Fruit fly (Drosophila melanogaster) whole organism, pupa: ENCODE measurements around the gene MFS10.

Source experiments
- CG10348 ChIP-seq: fragments of 200-800 bp; sonication (Bioruptor generic); IDR thresholded peaks from 2 replicates; pipeline ENCODE4 v1.3.6; 2022; ENCODE audit warnings: missing biosample characterization, missing genetic modification characterization
- CG12605 ChIP-seq: fragments of 200-800 bp; sonication (Bioruptor generic); IDR thresholded peaks from 2 replicates; pipeline ENCODE4 v1.3.6; 2022; ENCODE audit warnings: missing biosample characterization, missing genetic modification characterization
- CG13204 ChIP-seq: fragments of 200-800 bp; sonication (Bioruptor generic); optimal IDR thresholded peaks from 2 replicates; lab custom pipeline; 2018; ENCODE audit warnings: missing biosample characterization, mild to moderate bottlenecking, missing genetic modification characterization, moderate library complexity
- CG14655 ChIP-seq: fragments of 200-800 bp; sonication (Bioruptor generic); optimal IDR thresholded peaks from 3 replicates; lab custom pipeline; 2017; ENCODE audit warnings: mild to moderate bottlenecking, missing biosample characterization, missing genetic modification reagents, missing genetic modification characterization
- CG15710 ChIP-seq: fragments of 200-800 bp; sonication (Bioruptor generic); optimal IDR thresholded peaks from 2 replicates; lab custom pipeline; 2018; ENCODE audit warnings: missing biosample characterization, mild to moderate bottlenecking, missing genetic modification characterization, moderate library complexity
- CG17806 ChIP-seq: fragments of 200-800 bp; sonication (Bioruptor generic); optimal IDR thresholded peaks from 2 replicates; lab custom pipeline; 2018; ENCODE audit warnings: missing biosample characterization, mild to moderate bottlenecking, missing genetic modification characterization, moderate library complexity
- CG32121 ChIP-seq: fragments of 200-800 bp; sonication (Bioruptor generic); IDR thresholded peaks from 2 replicates; pipeline ENCODE4 v1.3.6; 2022; ENCODE audit warnings: missing biosample characterization, missing genetic modification characterization
- CG34367 ChIP-seq: fragments of 200-800 bp; sonication (Bioruptor generic); optimal IDR thresholded peaks from 2 replicates; lab custom pipeline; 2018; ENCODE audit warnings: missing biosample characterization, mild to moderate bottlenecking, missing genetic modification characterization
- CG4496 ChIP-seq: fragments of 200-800 bp; sonication (Bioruptor generic); IDR thresholded peaks from 3 replicates; pipeline ENCODE4 v1.3.6; 2022; ENCODE audit warnings: missing biosample characterization, missing genetic modification characterization
- CG8159 ChIP-seq: fragments of 200-800 bp; sonication (Bioruptor generic); optimal IDR thresholded peaks from 3 replicates; lab custom pipeline; 2018; ENCODE audit warnings: missing biosample characterization, mild to moderate bottlenecking, missing genetic modification characterization, moderate library complexity
- CG8301 ChIP-seq: fragments of 200-800 bp; sonication (Bioruptor generic); optimal IDR thresholded peaks from 2 replicates; lab custom pipeline; 2018; ENCODE audit warnings: missing biosample characterization, mild to moderate bottlenecking, missing genetic modification characterization
- CG9948 ChIP-seq: fragments of 200-800 bp; sonication (Bioruptor generic); optimal IDR thresholded peaks from 2 replicates; lab custom pipeline; 2018; ENCODE audit warnings: missing biosample characterization, mild to moderate bottlenecking, missing genetic modification characterization, moderate library complexity
- D1 ChIP-seq: fragments of 200-800 bp; sonication (Bioruptor generic); optimal IDR thresholded peaks from 2 replicates; lab custom pipeline; 2018; ENCODE audit warnings: missing biosample characterization, mild to moderate bottlenecking, missing genetic modification characterization, moderate library complexity
- EcR ChIP-seq: fragments of 200-800 bp; sonication (Bioruptor generic); optimal IDR thresholded peaks from 3 replicates; lab custom pipeline; 2019; ENCODE audit warnings: missing biosample characterization, missing genetic modification characterization, mild to moderate bottlenecking, moderate library complexity, missing genetic modification reagents
- Ets98B ChIP-seq: fragments of 200-800 bp; sonication (Bioruptor generic); IDR thresholded peaks from 2 replicates; pipeline ENCODE4 v1.3.6; 2022; ENCODE audit warnings: missing biosample characterization, missing genetic modification characterization
- Pif1A ChIP-seq: fragments of 200-800 bp; sonication (Bioruptor generic); optimal IDR thresholded peaks from 3 replicates; lab custom pipeline; 2016; ENCODE audit warnings: missing biosample characterization, missing genetic modification characterization
- Pif1B ChIP-seq: fragments of 200-800 bp; sonication (Bioruptor generic); optimal IDR thresholded peaks from 3 replicates; lab custom pipeline; 2016; ENCODE audit warnings: missing biosample characterization, missing genetic modification characterization
- Snoo ChIP-seq: fragments of 200-800 bp; sonication (Bioruptor generic); optimal IDR thresholded peaks from 3 replicates; lab custom pipeline; 2017; ENCODE audit warnings: missing biosample characterization, mild to moderate bottlenecking, missing genetic modification characterization, inconsistent platforms
- fd96Ca ChIP-seq: fragments of 200-800 bp; sonication (Bioruptor generic); IDR thresholded peaks from 3 replicates; pipeline ENCODE4 v1.3.6; 2022; ENCODE audit warnings: missing biosample characterization, missing genetic modification characterization
- gl ChIP-seq: fragments of 200-800 bp; sonication (Bioruptor generic); optimal IDR thresholded peaks from 2 replicates; lab custom pipeline; 2018; ENCODE audit warnings: missing biosample characterization, mild to moderate bottlenecking, missing genetic modification characterization
- rn ChIP-seq: fragments of 200-800 bp; sonication (Bioruptor generic); IDR thresholded peaks from 2 replicates; pipeline ENCODE4 v1.3.6; 2022; ENCODE audit warnings: missing biosample characterization, missing genetic modification characterization

Gene MFS10

DNA sequence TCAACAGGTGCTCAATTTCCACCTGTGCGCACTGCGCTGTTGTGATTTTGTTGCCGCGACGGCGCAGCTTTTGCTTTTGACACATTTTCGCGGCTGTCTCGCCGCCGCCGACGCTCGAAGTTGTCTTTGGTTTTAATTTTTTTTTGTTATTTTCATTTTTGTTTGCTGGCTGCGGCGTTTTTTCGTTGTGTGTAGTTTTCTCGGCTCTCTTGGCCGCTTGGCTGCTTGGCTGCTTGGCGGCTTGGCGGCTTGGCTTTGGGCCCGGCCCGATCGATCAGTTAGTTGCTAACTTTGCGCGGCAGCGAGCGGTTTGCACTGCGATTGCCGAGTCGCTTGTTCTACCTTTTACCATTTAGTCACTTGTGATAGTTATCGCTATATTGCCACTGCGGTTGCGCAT lies 14.0 kb upstream of the MFS10 start, which contains the start of gene CG42237:
Gene CG42237, plus strand, starts transcription at position 271 of the 400 bp plus-strand sequence.
- TF ChIP-seq Ets98B (GFP tag; lab: Robert Waterston, UW) (peak; percentile 49), CG4496 (peak; percentile 68), CG12605 (GFP tag; lab: Robert Waterston, UW) (peak; percentile 46; the same call in 1 of the 2 replicates), Snoo (tag; lab: Kevin White, UChicago) (no peak), CG15710 (peak; percentile 12), CG8301 (tag; lab: Kevin White, UChicago) (no peak), CG32121 (GFP tag; lab: Robert Waterston, UW) (0 out of 2 replicates have a peak, but pooled peaks have one; percentile 17), fd96Ca (GFP tag; lab: Robert Waterston, UW) (peak; percentile 56; the same call in 2 of the 3 replicates), EcR (GFP tag; lab: Kevin White, UChicago) (no peak), Pif1A (GFP tag; lab: Kevin White, UChicago) (peak; percentile 14), CG13204 (GFP tag; lab: Kevin White, UChicago) (peak; percentile 60)

DNA sequence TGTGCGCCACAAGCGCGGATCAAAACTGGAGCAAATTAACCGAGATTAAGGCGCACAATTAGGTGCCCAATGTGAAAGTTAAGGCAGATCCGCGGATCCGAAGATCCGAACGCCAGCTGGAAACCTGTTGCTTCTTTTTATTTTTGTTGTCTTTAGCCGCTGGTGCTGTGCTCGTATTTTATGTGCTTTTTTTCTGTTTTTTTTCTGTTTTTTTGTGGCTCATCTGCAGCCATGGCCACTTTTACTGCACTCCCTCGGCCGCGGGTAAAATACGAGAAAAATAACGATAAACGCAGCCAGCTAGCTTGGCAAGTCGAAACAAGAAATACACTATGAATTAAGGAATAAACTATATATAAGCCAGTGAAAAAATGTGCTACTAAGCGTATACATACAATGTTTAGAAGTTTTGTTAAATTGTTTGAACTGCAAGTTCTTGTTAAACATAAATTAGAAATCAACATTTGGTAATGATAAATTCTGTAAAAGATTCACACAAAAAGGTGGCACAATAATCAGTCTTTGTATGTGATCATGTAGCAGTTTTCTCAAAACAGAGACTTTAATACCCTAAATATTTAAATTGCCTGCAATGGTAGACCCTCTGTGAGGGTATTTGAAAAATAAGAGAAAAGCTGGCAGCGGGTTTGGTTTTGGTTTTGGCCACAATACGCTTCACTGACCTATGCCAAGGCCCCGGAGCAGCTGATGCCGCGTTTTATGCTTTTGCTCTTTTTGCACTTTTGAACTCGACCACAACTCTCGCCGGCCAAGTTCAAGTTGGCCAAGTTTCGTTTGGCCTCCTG lies 12.2 kb upstream of the MFS10 start:
- TF ChIP-seq CG9948 (tag; lab: Kevin White, UChicago): no peak
- no peak for TF ChIP-seq D1 (tag; lab: Kevin White, UChicago)
- no peak for TF ChIP-seq rn (GFP tag; lab: Robert Waterston, UW)
- peak; percentile 32 for TF ChIP-seq CG8159 (tag; lab: Kevin White, UChicago)
- TF ChIP-seq CG12605 (GFP tag; lab: Robert Waterston, UW): peak; percentile 59; the same call in 1 of the 2 replicates
- TF ChIP-seq Ets98B (GFP tag; lab: Robert Waterston, UW): no peak
- TF ChIP-seq CG32121 (GFP tag; lab: Robert Waterston, UW): no peak
- peak; percentile 10 for TF ChIP-seq CG8301 (tag; lab: Kevin White, UChicago)
- peak; percentile 66 for TF ChIP-seq CG13204 (GFP tag; lab: Kevin White, UChicago)
- TF ChIP-seq CG10348: no peak
- TF ChIP-seq Pif1A (GFP tag; lab: Kevin White, UChicago): peak; percentile 46
- peak; percentile 50 for TF ChIP-seq CG14655 (GFP tag; lab: Kevin White, UChicago)
- peak; percentile 19 for TF ChIP-seq EcR (GFP tag; lab: Kevin White, UChicago)
- TF ChIP-seq fd96Ca (GFP tag; lab: Robert Waterston, UW): no peak
- no peak for TF ChIP-seq CG4496
- peak; percentile 11 for TF ChIP-seq CG17806 (tag; lab: Kevin White, UChicago)
- peak; percentile 32 for TF ChIP-seq CG15710
- TF ChIP-seq gl: peak; percentile 79
- TF ChIP-seq Pif1B (GFP tag; lab: Kevin White, UChicago): peak; percentile 45
- peak; percentile 40 for TF ChIP-seq Snoo (tag; lab: Kevin White, UChicago)
- peak; percentile 51 for TF ChIP-seq CG34367 (tag; lab: Kevin White, UChicago)

DNA sequence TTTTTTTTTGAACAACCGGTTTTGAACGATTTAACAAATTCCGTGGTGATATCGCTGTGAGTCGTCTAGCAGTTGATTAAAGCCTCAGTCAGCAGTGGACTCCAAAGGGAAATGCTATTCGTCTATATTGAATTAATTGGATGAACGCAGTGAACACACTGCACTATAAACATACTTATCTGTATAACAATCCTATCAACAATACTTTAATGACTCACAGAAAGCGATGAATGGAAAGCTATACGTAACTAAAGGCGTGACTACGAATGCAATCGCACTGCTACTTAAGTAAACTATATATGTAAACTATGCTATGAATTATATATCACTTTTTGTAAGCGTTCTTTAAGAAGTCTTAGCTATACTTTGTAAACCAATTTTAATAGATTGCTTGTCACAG lies 3.3 kb upstream of the MFS10 start:
- no peak for TF ChIP-seq CG10348
- TF ChIP-seq CG17806 (tag; lab: Kevin White, UChicago): no peak
- TF ChIP-seq CG13204 (GFP tag; lab: Kevin White, UChicago): no peak
- TF ChIP-seq CG15710: no peak
- no peak for TF ChIP-seq gl
- no peak for TF ChIP-seq CG8159 (tag; lab: Kevin White, UChicago)
- TF ChIP-seq CG12605 (GFP tag; lab: Robert Waterston, UW): no peak
- no peak for TF ChIP-seq CG32121 (GFP tag; lab: Robert Waterston, UW)
- no peak for TF ChIP-seq CG34367 (tag; lab: Kevin White, UChicago)
- no peak for TF ChIP-seq CG14655 (GFP tag; lab: Kevin White, UChicago)
- TF ChIP-seq fd96Ca (GFP tag; lab: Robert Waterston, UW): no peak
- no peak for TF ChIP-seq rn (GFP tag; lab: Robert Waterston, UW)
- TF ChIP-seq CG9948 (tag; lab: Kevin White, UChicago): no peak
- no peak for TF ChIP-seq Ets98B (GFP tag; lab: Robert Waterston, UW)

DNA sequence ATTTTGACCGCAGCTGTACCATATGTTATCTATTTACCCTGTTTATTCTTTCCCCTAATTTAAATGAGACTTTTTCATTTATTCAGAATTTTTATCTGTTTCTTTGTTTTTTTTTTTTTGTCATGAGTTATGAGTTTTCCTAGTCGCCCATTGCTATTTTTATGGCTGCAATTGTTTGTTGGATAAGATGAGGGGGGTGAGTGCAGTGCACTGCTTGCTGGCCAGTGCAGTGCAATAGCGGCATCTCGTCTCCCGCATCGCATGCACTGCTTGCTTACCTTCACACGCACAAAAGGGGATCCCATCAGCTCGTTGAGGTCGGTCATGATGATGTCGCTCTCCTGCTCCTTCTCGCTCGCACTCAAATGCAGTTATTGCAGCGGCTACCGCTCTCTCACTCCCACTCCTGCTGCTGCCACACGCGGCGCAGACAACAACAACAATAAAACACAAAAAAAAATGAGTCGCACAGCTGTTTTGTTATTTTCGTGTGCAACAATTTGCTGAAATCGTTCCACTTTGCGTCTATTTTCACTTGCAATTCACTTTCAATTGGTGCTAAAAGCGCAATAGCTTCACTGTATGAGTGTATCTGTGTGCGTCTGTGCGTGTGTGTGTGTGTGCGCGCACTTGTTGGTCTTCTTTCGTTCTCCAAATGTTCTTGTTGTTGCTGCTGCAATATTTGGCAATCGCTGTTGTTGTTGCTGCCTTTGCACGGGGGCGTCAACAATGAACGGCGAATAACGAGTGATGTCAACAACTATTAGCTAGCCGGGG lies 657 bp upstream of the MFS10 start:
- peak; percentile 53 for TF ChIP-seq CG14655 (GFP tag; lab: Kevin White, UChicago)
- TF ChIP-seq CG9948 (tag; lab: Kevin White, UChicago): peak; percentile 42
- TF ChIP-seq CG34367 (tag; lab: Kevin White, UChicago): peak; percentile 7
- TF ChIP-seq CG32121 (GFP tag; lab: Robert Waterston, UW): peak; percentile 68
- peak; percentile 75 for TF ChIP-seq Ets98B (GFP tag; lab: Robert Waterston, UW)
- no peak for TF ChIP-seq CG10348
- TF ChIP-seq gl: no peak
- peak; percentile 44 for TF ChIP-seq CG15710
- TF ChIP-seq CG8159 (tag; lab: Kevin White, UChicago): peak; percentile 51
- peak; percentile 36; the same call in 1 of the 3 replicates for TF ChIP-seq fd96Ca (GFP tag; lab: Robert Waterston, UW)
- peak; percentile 59 for TF ChIP-seq D1 (tag; lab: Kevin White, UChicago)
- TF ChIP-seq CG13204 (GFP tag; lab: Kevin White, UChicago): peak; percentile 71
- TF ChIP-seq rn (GFP tag; lab: Robert Waterston, UW): no peak
- no peak for TF ChIP-seq Pif1B (GFP tag; lab: Kevin White, UChicago)
- TF ChIP-seq CG17806 (tag; lab: Kevin White, UChicago): peak; percentile 49
- TF ChIP-seq EcR (GFP tag; lab: Kevin White, UChicago): peak; percentile 45
- TF ChIP-seq CG4496: peak; percentile 86
- TF ChIP-seq CG8301 (tag; lab: Kevin White, UChicago): peak; percentile 46
- TF ChIP-seq Snoo (tag; lab: Kevin White, UChicago): no peak
- peak; percentile 39 for TF ChIP-seq Pif1A (GFP tag; lab: Kevin White, UChicago)
- peak; percentile 71 for TF ChIP-seq CG12605 (GFP tag; lab: Robert Waterston, UW)
